Fruit fly (Drosophila melanogaster) whole organism, adult: ENCODE measurements around the gene CG31013.

Source experiments
- CG11617 ChIP-seq: fragments of 200-800 bp; sonication (Bioruptor generic); optimal IDR thresholded peaks from 2 replicates; lab custom pipeline; 2017; ENCODE audit warnings: mild to moderate bottlenecking, missing biosample characterization, missing genetic modification reagents, missing genetic modification characterization
- CG12768 ChIP-seq: fragments of 200-800 bp; sonication (Bioruptor generic); optimal IDR thresholded peaks from 2 replicates; lab custom pipeline; 2017; ENCODE audit warnings: missing biosample characterization, missing genetic modification characterization, mild to moderate bottlenecking, moderate library complexity, missing genetic modification reagents
- CG14711 ChIP-seq: fragments of 200-800 bp; sonication (Bioruptor generic); optimal IDR thresholded peaks from 2 replicates; lab custom pipeline; 2018; ENCODE audit warnings: missing biosample characterization, mild to moderate bottlenecking, missing genetic modification characterization, moderate library complexity
- CG1620 ChIP-seq: fragments of 200-800 bp; sonication (Bioruptor generic); optimal IDR thresholded peaks from 2 replicates; lab custom pipeline; 2016; ENCODE audit warnings: missing biosample characterization, missing genetic modification characterization
- CG33017 ChIP-seq: fragments of 200-800 bp; sonication (Bioruptor generic); optimal IDR thresholded peaks from 2 replicates; lab custom pipeline; 2018; ENCODE audit warnings: missing biosample characterization, mild to moderate bottlenecking, missing genetic modification characterization, moderate library complexity
- CG5204 ChIP-seq: fragments of 200-800 bp; sonication (Bioruptor generic); optimal IDR thresholded peaks from 2 replicates; lab custom pipeline; 2016; ENCODE audit warnings: missing biosample characterization, missing genetic modification characterization
- CG7045 ChIP-seq: fragments of 200-800 bp; sonication (Bioruptor generic); optimal IDR thresholded peaks from 2 replicates; lab custom pipeline; 2017; ENCODE audit warnings: missing biosample characterization, mild to moderate bottlenecking, missing genetic modification characterization
- CG7101 ChIP-seq: fragments of 200-800 bp; sonication (Bioruptor generic); optimal IDR thresholded peaks from 2 replicates; lab custom pipeline; 2018; ENCODE audit warnings: missing biosample characterization, mild to moderate bottlenecking, missing genetic modification characterization, moderate library complexity
- Clk ChIP-seq: fragments of 200-800 bp; sonication (Bioruptor generic); optimal IDR thresholded peaks from 2 replicates; lab custom pipeline; 2017; ENCODE audit warnings: missing biosample characterization, missing genetic modification characterization
- Crg-1 ChIP-seq: fragments of 200-800 bp; sonication (Bioruptor generic); optimal IDR thresholded peaks from 2 replicates; lab custom pipeline; 2016; ENCODE audit warnings: missing biosample characterization, missing genetic modification characterization
- Hr96 ChIP-seq: fragments of 200-800 bp; sonication (Bioruptor generic); optimal IDR thresholded peaks from 2 replicates; lab custom pipeline; 2016; ENCODE audit warnings: missing biosample characterization, missing genetic modification characterization
- Mnt ChIP-seq: fragments of 200-800 bp; sonication (Bioruptor generic); optimal IDR thresholded peaks from 2 replicates; lab custom pipeline; 2016; ENCODE audit warnings: missing biosample characterization, mild to moderate bottlenecking, missing genetic modification characterization
- bab1 ChIP-seq: fragments of 200-800 bp; sonication (Bioruptor generic); optimal IDR thresholded peaks from 3 replicates; lab custom pipeline; 2019; ENCODE audit warnings: missing biosample characterization, mild to moderate bottlenecking, missing genetic modification characterization, moderate library complexity
- cic ChIP-seq: fragments of 200-800 bp; sonication (Bioruptor generic); optimal IDR thresholded peaks from 2 replicates; lab custom pipeline; 2017; ENCODE audit warnings: missing biosample characterization, mild to moderate bottlenecking, missing genetic modification characterization, moderate library complexity
- cnc ChIP-seq, 2 experiments: fragments of >200 bp; optimal IDR thresholded peaks; 2 replicates each; lab custom pipeline; 2017
- kay ChIP-seq: fragments of 200-800 bp; sonication (Bioruptor generic); peaks from one replicate; lab custom pipeline; 2016; ENCODE audit warnings: missing biosample characterization, missing genetic modification characterization, borderline replicate concordance
- ovo ChIP-seq: fragments of 200-800 bp; sonication (Bioruptor generic); optimal IDR thresholded peaks from 2 replicates; lab custom pipeline; 2016; ENCODE audit warnings: missing biosample characterization, missing genetic modification characterization
- pad ChIP-seq: fragments of 200-800 bp; sonication (Bioruptor generic); optimal IDR thresholded peaks from 3 replicates; lab custom pipeline; 2017; ENCODE audit warnings: missing biosample characterization, missing genetic modification characterization, mild to moderate bottlenecking, moderate library complexity, missing genetic modification reagents
- tj ChIP-seq: fragments of 200-800 bp; sonication (Bioruptor generic); optimal IDR thresholded peaks from 3 replicates; lab custom pipeline; 2017; ENCODE audit warnings: missing biosample characterization, mild to moderate bottlenecking, missing genetic modification characterization, moderate library complexity
- toe ChIP-seq: fragments of 200-800 bp; sonication (Bioruptor generic); optimal IDR thresholded peaks from 2 replicates; lab custom pipeline; 2016; ENCODE audit warnings: missing biosample characterization, missing genetic modification characterization

The CG31013 gene

dm6 chr3R:30643240-30643639 lies 2.4 kb downstream of the CG31013 start:
- TF ChIP-seq Mnt (GFP tag; lab: Kevin White, UChicago) (no peak), pad (no peak), CG1620 (GFP tag; lab: Kevin White, UChicago) (no peak)

dm6 chr3R:30628928-30629327 lies 16.8 kb downstream of the CG31013 start, which contains the start of gene CG2267:
Gene CG2267, minus strand, starts transcription at chr3R:30629028.
- no peak for TF ChIP-seq Hr96 (GFP tag; lab: Kevin White, UChicago)
- no peak for TF ChIP-seq pad
- no peak for TF ChIP-seq CG11617 (GFP tag; lab: Kevin White, UChicago)
- TF ChIP-seq CG5204 (GFP tag; lab: Kevin White, UChicago), result no peak
- no peak for TF ChIP-seq cnc (optimal IDR thresholded peaks at IDR 0.05; lab: Kevin White, UChicago)
- no peak for TF ChIP-seq tj (GFP tag; lab: Kevin White, UChicago)
- no peak for TF ChIP-seq toe (GFP tag; lab: Kevin White, UChicago)
- TF ChIP-seq CG12768 (GFP tag; lab: Kevin White, UChicago), result no peak
- TF ChIP-seq ovo, result no peak
- TF ChIP-seq cic, result no peak

dm6 chr3R:30621806-30622205 lies 23.9 kb downstream of the CG31013 start, which contains the start of gene CG44954:
Gene CG44954, minus strand, starts transcription at chr3R:30621906.
- no peak for TF ChIP-seq CG1620 (GFP tag; lab: Kevin White, UChicago)
- no peak for TF ChIP-seq CG7045 (GFP tag; lab: Kevin White, UChicago)
- no peak for TF ChIP-seq ovo
- TF ChIP-seq bab1, result no peak
- no peak for TF ChIP-seq CG5204 (GFP tag; lab: Kevin White, UChicago)
- no peak for TF ChIP-seq cic

dm6 chr3R:30617457-30617856 lies 28.2 kb downstream of the CG31013 start:
- TF ChIP-seq Crg-1 (GFP tag; lab: Kevin White, UChicago), result no peak
- TF ChIP-seq toe (GFP tag; lab: Kevin White, UChicago), result no peak
- peak; percentile 11 for TF ChIP-seq pad

- TF ChIP-seq CG12768 (GFP tag; lab: Kevin White, UChicago) (no peak), pad (peak; percentile 58), Mnt (GFP tag; lab: Kevin White, UChicago) (no peak)
Measured at dm6 chr3R:30616098-30616857, 29.4 kb downstream of the CG31013 start.

- TF ChIP-seq pad (no peak), CG11617 (GFP tag; lab: Kevin White, UChicago) (no peak), ovo (no peak), CG1620 (GFP tag; lab: Kevin White, UChicago) (no peak), CG5204 (GFP tag; lab: Kevin White, UChicago) (no peak), Crg-1 (GFP tag; lab: Kevin White, UChicago) (no peak), CG14711 (no peak), tj (GFP tag; lab: Kevin White, UChicago) (no peak), kay (GFP tag; lab: Kevin White, UChicago) (no peak), CG7101 (tag; lab: Kevin White, UChicago) (no peak), CG12768 (GFP tag; lab: Kevin White, UChicago) (no peak), Hr96 (GFP tag; lab: Kevin White, UChicago) (no peak), toe (GFP tag; lab: Kevin White, UChicago) (no peak), Mnt (GFP tag; lab: Kevin White, UChicago) (no peak), CG7045 (GFP tag; lab: Kevin White, UChicago) (no peak), cnc (optimal IDR thresholded peaks at IDR 0.05; lab: Kevin White, UChicago) (no peak), CG33017 (tag; lab: Kevin White, UChicago) (no peak), bab1 (no peak), cic (no peak), Clk (GFP tag; lab: Kevin White, UChicago) (no peak)
Measured at dm6 chr3R:30605889-30606288, 39.8 kb downstream of the CG31013 start, which contains the start of gene CG31016. Gene CG31016, plus strand, starts transcription at chr3R:30606189.

dm6 chr3R:30603881-30604280 lies 41.8 kb downstream of the CG31013 start, which contains the start of gene PH4alphaNE3:
Gene PH4alphaNE3, plus strand, starts transcription at chr3R:30604181.
- TF ChIP-seq CG7101 (tag; lab: Kevin White, UChicago) (no peak), CG5204 (GFP tag; lab: Kevin White, UChicago) (no peak), CG1620 (GFP tag; lab: Kevin White, UChicago) (no peak), CG7045 (GFP tag; lab: Kevin White, UChicago) (no peak), Hr96 (GFP tag; lab: Kevin White, UChicago) (no peak), kay (GFP tag; lab: Kevin White, UChicago) (no peak), bab1 (no peak), tj (GFP tag; lab: Kevin White, UChicago) (no peak), cic (no peak)
